Worm (Caenorhabditis elegans) whole organism, L4 larva: ENCODE results near the gene T13C5.9.
A peak's percentile ranks its signal among the peaks of the same experiment; 100 is the strongest.

Experiments used
- T20F7.1 ChIP-seq: fragments of 200-800 bp; sonication (Bioruptor generic); optimal IDR thresholded peaks from 2 replicates; lab custom pipeline; 2018; ENCODE audit warnings: mild to moderate bottlenecking, missing genetic modification characterization, missing compliant biosample characterization
- T26A8.4 ChIP-seq: fragments of 200-800 bp; sonication (Bioruptor generic); IDR thresholded peaks from 2 replicates; pipeline ENCODE4 v1.3.6; 2022; ENCODE audit warnings: missing genetic modification characterization, missing compliant biosample characterization
- Y105C5A.15 ChIP-seq: fragments of 200-800 bp; sonication (Bioruptor generic); IDR thresholded peaks from 2 replicates; pipeline ENCODE4 v1.3.6; 2022; ENCODE audit warnings: missing genetic modification characterization, missing compliant biosample characterization
- Y5F2A.4 ChIP-seq: fragments of 200-800 bp; sonication (Bioruptor generic); optimal IDR thresholded peaks from 2 replicates; lab custom pipeline; 2018; ENCODE audit warnings: mild to moderate bottlenecking, missing genetic modification characterization, missing compliant biosample characterization
- Y75B8A.6 ChIP-seq: fragments of 200-800 bp; sonication (Bioruptor generic); IDR thresholded peaks from 2 replicates; pipeline ENCODE4 v1.3.6; 2022; ENCODE audit warnings: missing genetic modification reagents, missing genetic modification characterization, missing compliant biosample characterization
- aha-1 ChIP-seq: fragments of 150-350 bp; peaks from one replicate; lab custom pipeline; 2014; ENCODE audit warnings: missing biosample characterization, missing genetic modification characterization
- aly-2 ChIP-seq: sonication (generic microtip); optimal IDR thresholded peaks from 2 replicates; lab custom pipeline; 2018; ENCODE audit warnings: missing biosample characterization, missing genetic modification characterization
- attf-4 ChIP-seq: sonication (generic microtip); optimal IDR thresholded peaks from 3 replicates; lab custom pipeline; 2017; ENCODE audit warnings: missing biosample characterization, missing genetic modification characterization
- ceh-20 ChIP-seq: fragments of 200-800 bp; sonication (Bioruptor generic); IDR thresholded peaks from 2 replicates; pipeline ENCODE4 v1.3.6; 2022; ENCODE audit warnings: missing genetic modification reagents, missing genetic modification characterization, missing compliant biosample characterization
- ceh-62 ChIP-seq: sonication (generic microtip); optimal IDR thresholded peaks from 2 replicates; lab custom pipeline; 2017; ENCODE audit warnings: missing biosample characterization, missing genetic modification characterization
- ceh-82 ChIP-seq: sonication (generic microtip); optimal IDR thresholded peaks from 2 replicates; lab custom pipeline; 2017; ENCODE audit warnings: missing biosample characterization, missing genetic modification characterization
- ces-1 ChIP-seq: fragments of 150-350 bp; sonication (generic microtip); optimal IDR thresholded peaks from 4 replicates; lab custom pipeline; 2014; ENCODE audit warnings: missing biosample characterization, missing genetic modification reagents, missing genetic modification characterization
- cey-2 ChIP-seq: sonication (generic microtip); optimal IDR thresholded peaks from 3 replicates; lab custom pipeline; 2017; ENCODE audit warnings: missing genetic modification characterization, mild to moderate bottlenecking, missing compliant biosample characterization, antibody characterized with exemption, borderline replicate concordance; ENCODE audit not compliant: insufficient read depth
- ctbp-1 ChIP-seq: fragments of 200-800 bp; sonication (Bioruptor generic); IDR thresholded peaks from 2 replicates; pipeline ENCODE4 v1.3.6; 2022; ENCODE audit warnings: missing genetic modification reagents, missing genetic modification characterization, missing compliant biosample characterization
- daf-12 ChIP-seq: fragments of 150-350 bp; optimal IDR thresholded peaks from 2 replicates; lab custom pipeline; 2014; ENCODE audit warnings: missing biosample characterization, missing genetic modification reagents, missing genetic modification characterization
- daf-8 ChIP-seq: fragments of 200-800 bp; sonication (Bioruptor generic); IDR thresholded peaks from 2 replicates; pipeline ENCODE4 v1.3.6; 2022; ENCODE audit warnings: missing genetic modification characterization, missing compliant biosample characterization
- dmd-6 ChIP-seq: fragments of 200-800 bp; sonication (Bioruptor generic); IDR thresholded peaks from 2 replicates; pipeline ENCODE4 v1.3.6; 2022; ENCODE audit warnings: missing genetic modification reagents, missing genetic modification characterization, missing compliant biosample characterization
- dpl-1 ChIP-seq: fragments of 150-350 bp; optimal IDR thresholded peaks from 2 replicates; lab custom pipeline; 2014; ENCODE audit warnings: missing biosample characterization, missing genetic modification reagents, missing genetic modification characterization
- dve-1 ChIP-seq: sonication (generic microtip); optimal IDR thresholded peaks from 2 replicates; lab custom pipeline; 2017; ENCODE audit warnings: antibody characterized with exemption, mild to moderate bottlenecking, missing genetic modification characterization, missing compliant biosample characterization; ENCODE audit not compliant: insufficient read depth
- hlh-11 ChIP-seq: fragments of 200-800 bp; sonication (Bioruptor generic); optimal IDR thresholded peaks from 2 replicates; lab custom pipeline; 2018; ENCODE audit warnings: mild to moderate bottlenecking, missing genetic modification characterization, missing compliant biosample characterization
- hlh-30 ChIP-seq: sonication (generic microtip); optimal IDR thresholded peaks from 2 replicates; lab custom pipeline; 2017; ENCODE audit warnings: antibody characterized with exemption, mild to moderate bottlenecking, missing genetic modification characterization, missing compliant biosample characterization; ENCODE audit not compliant: insufficient read depth
- hmg-1.1 ChIP-seq: fragments of 200-800 bp; sonication (Bioruptor generic); IDR thresholded peaks from 2 replicates; pipeline ENCODE4 v1.3.6; 2022; ENCODE audit warnings: missing genetic modification reagents, missing genetic modification characterization, missing compliant biosample characterization
- lin-13 ChIP-seq: fragments of 150-350 bp; optimal IDR thresholded peaks from 2 replicates; lab custom pipeline; 2014; ENCODE audit warnings: missing biosample characterization, missing genetic modification reagents, missing genetic modification characterization
- lin-29 ChIP-seq: fragments of 200-800 bp; sonication (Bioruptor generic); IDR thresholded peaks from 2 replicates; pipeline ENCODE4 v1.3.6; 2022; ENCODE audit warnings: missing genetic modification reagents, missing genetic modification characterization, missing compliant biosample characterization
- lin-39 ChIP-seq: fragments of 150-350 bp; optimal IDR thresholded peaks from 2 replicates; lab custom pipeline; 2014; ENCODE audit warnings: missing biosample characterization, missing genetic modification reagents, missing genetic modification characterization
- lsy-2 ChIP-seq, 2 experiments: fragments of 150-350 bp in 1 of 2; sonication (generic microtip) in 1 of 2; optimal IDR thresholded peaks; 2 replicates each; lab custom pipeline; 2014 to 2017; ENCODE audit warnings: missing biosample characterization in 2 of 2, missing genetic modification characterization in 2 of 2
- madf-9 ChIP-seq: fragments of 200-800 bp; sonication (Bioruptor generic); conservative IDR thresholded peaks from 2 replicates; pipeline ENCODE4 v1.3.6; 2022; ENCODE audit warnings: missing genetic modification reagents, missing genetic modification characterization, missing compliant biosample characterization
- mdl-1 ChIP-seq, 2 experiments: fragments of 150-350 bp in 1 of 2; sonication (generic microtip) in 1 of 2; optimal IDR thresholded peaks; 2 replicates each; lab custom pipeline; 2014 to 2017; ENCODE audit warnings: missing biosample characterization in 2 of 2, missing genetic modification characterization in 2 of 2
- mxl-3 ChIP-seq: fragments of 200-800 bp; sonication (Bioruptor generic); optimal IDR thresholded peaks from 2 replicates; lab custom pipeline; 2018; ENCODE audit warnings: mild to moderate bottlenecking, missing genetic modification characterization, missing compliant biosample characterization
- nhr-25 ChIP-seq: sonication (generic microtip); optimal IDR thresholded peaks from 2 replicates; lab custom pipeline; 2017; ENCODE audit warnings: missing genetic modification characterization, mild to moderate bottlenecking, missing compliant biosample characterization, antibody characterized with exemption, moderate library complexity, borderline replicate concordance; ENCODE audit not compliant: insufficient read depth
- nhr-42 ChIP-seq: fragments of 200-800 bp; sonication (Bioruptor generic); IDR thresholded peaks from 2 replicates; pipeline ENCODE4 v1.3.6; 2022; ENCODE audit warnings: missing genetic modification characterization, missing compliant biosample characterization
- rbr-2 ChIP-seq: sonication (generic microtip); optimal IDR thresholded peaks from 2 replicates; lab custom pipeline; 2016; ENCODE audit warnings: missing genotype, missing genetic modification characterization, missing compliant biosample characterization
- spr-1 ChIP-seq: sonication (generic microtip); optimal IDR thresholded peaks from 2 replicates; lab custom pipeline; 2016; ENCODE audit warnings: mild to moderate bottlenecking, missing genetic modification characterization, missing compliant biosample characterization
- tra-1 ChIP-seq: fragments of 200-800 bp; sonication (Bioruptor generic); IDR thresholded peaks from 2 replicates; pipeline ENCODE4 v1.3.6; 2022; ENCODE audit warnings: missing genetic modification reagents, missing genetic modification characterization, missing compliant biosample characterization
- unc-62 ChIP-seq, 3 experiments: fragments of 150-350 bp in 1 of 3; sonication (generic microtip); optimal IDR thresholded peaks in 2 of 3; peaks in 1 of 3; 1 replicate in 1 of 3; 2 replicates in 2 of 3; lab custom pipeline; 2014 to 2017; ENCODE audit warnings: missing biosample characterization in 3 of 3, missing genetic modification characterization in 3 of 3, missing genetic modification reagents in 3 of 3, missing genotype in 1 of 3
- zag-1 ChIP-seq: fragments of 150-350 bp; optimal IDR thresholded peaks from 2 replicates; lab custom pipeline; 2014; ENCODE audit warnings: missing biosample characterization, missing genetic modification characterization
- ztf-11 ChIP-seq: fragments of 150-350 bp; optimal IDR thresholded peaks from 2 replicates; lab custom pipeline; 2014; ENCODE audit warnings: missing biosample characterization, missing genetic modification characterization

The T13C5.9 gene

DNA sequence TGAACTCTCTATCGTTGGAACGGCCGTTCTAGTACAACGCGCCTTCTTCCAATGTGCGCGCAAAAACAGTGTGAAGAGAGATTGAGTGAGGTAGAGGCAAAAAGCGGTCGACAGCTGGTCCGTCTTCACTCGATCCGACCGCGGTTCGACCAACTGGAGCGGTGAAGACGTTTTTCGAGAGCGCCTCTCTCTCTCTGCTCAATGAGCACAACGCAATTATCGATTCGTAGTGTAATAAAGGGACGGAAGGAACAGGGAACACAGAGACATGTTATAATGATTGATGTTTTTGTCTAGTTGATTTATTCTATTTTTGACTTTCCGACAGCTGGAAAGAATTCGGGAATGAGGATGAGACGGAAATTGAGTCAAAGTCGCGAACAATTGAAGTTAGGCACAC, 34.8 kb downstream of the T13C5.9 start:
- TF ChIP-seq zag-1 (tag; lab: Kevin White, UChicago): no peak
- TF ChIP-seq dpl-1 (GFP tag; lab: Kevin White, UChicago): no peak
- no peak for TF ChIP-seq ceh-82 (tag; lab: Kevin White, UChicago)
- peak; percentile 21 for TF ChIP-seq hlh-11 (tag; lab: Kevin White, UChicago)
- TF ChIP-seq madf-9 (GFP tag; lab: Robert Waterston, UW): no peak
- TF ChIP-seq ceh-20 (GFP tag; lab: Robert Waterston, UW): 0 out of 2 replicates have a peak, but pooled peaks have one; percentile 30
- no peak for TF ChIP-seq daf-8 (GFP tag; lab: Robert Waterston, UW)

DNA sequence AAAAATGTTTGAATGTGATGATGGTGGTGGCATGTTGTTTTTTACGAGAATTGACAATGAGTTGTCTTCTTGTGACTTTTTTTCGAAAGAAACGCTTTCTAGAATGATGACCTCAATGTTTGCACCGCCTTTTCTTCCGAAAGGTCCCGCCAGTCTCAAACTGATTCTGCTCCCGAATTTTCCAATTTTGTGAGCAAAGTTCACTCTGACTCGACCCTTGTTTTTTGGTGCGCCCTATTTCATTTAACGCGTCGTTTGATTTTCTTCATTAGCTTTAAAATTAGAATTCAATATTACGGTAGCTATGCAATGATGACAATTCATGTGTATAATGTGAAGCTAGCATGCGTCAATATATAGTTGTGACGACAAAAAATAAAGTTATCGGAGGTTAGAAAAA, 40.6 kb downstream of the T13C5.9 start, which contains the start of gene lite-1:
lite-1 (minus strand) TSS at position 101 of the 400 bp plus-strand sequence.
- TF ChIP-seq lin-13 (no peak), unc-62 (GFP tag; optimal IDR thresholded peaks at IDR 0.05 in 1 of 2; lab: Kevin White, UChicago) (peak in 1 of 2 experiments; percentile 73), unc-62 (tag; optimal IDR thresholded peaks at IDR 0.05; lab: Kevin White, UChicago) (no peak)
- TF ChIP-seq, all 104 proteins: peak for 1

DNA sequence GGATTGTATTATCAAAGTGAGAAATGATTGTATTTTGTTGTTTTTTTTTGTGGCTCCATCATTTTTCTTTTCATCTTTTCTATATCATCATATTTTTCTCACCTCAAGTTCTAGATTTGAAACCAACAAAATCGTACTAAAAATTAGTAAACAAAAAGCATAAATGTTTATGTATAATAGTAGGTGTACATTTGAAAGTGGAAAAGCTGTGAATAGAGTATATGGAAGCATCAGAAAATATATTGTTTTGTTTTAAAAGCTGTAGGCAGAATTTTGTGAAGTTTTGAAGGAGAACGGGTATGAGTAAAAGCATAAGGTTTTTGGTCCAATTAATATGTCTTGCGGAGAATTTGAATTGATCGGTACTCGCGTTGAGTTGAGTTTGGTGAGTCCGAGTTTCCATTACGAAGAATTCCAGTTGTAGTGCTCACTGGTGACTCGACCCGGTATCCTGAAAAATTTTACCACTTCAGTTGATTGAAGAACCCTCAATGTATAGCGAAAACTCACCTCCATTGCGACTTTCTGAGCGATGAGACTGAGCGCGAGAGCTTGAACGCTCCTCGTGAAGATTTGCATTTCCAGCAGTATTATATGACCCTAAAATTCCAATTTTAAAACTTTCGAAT, 43.1 kb downstream of the T13C5.9 start, which contains the start of gene C14F11.4:
C14F11.4 (minus strand) TSS at position 51 of the 629 bp plus-strand sequence.
- TF ChIP-seq ctbp-1: 0 out of 2 replicates have a peak, but pooled peaks have one; percentile 12
- TF ChIP-seq aha-1 (tag; lab: Kevin White, UChicago): peak; percentile 71
- TF ChIP-seq dve-1 (tag; lab: Kevin White, UChicago): peak; percentile 27
- TF ChIP-seq dpl-1 (GFP tag; lab: Kevin White, UChicago): no peak
- TF ChIP-seq T20F7.1: peak; percentile 16

DNA sequence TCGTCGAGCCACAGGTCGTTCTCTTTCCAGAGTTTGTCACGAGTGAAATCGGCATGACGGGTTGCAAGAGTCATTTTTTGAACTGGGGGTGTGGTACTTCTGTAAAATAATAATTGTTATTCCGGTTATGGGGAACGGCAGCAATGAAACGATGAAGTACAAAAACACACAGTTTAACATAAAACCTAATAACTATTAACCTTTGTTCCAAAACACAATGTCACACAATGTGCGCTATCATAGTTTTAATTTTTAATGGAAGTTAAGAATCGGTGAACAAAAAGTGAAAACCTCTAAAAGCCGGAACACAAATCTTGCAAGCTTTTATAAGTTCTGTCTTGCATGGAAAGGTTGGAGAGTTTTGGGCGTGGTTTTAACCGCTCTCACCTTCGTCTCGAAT, 45.4 kb downstream of the T13C5.9 start, which contains the start of gene hsp-43:
hsp-43 (minus strand) TSS at position 101 of the 400 bp plus-strand sequence.
- TF ChIP-seq lin-29 (GFP tag; lab: Robert Waterston, UW) (no peak), hlh-11 (tag; lab: Kevin White, UChicago) (no peak), daf-8 (GFP tag; lab: Robert Waterston, UW) (no peak), nhr-25 (tag; lab: Kevin White, UChicago) (peak; percentile 48), tra-1 (no peak), Y5F2A.4 (GFP tag; lab: Kevin White, UChicago) (no peak), nhr-42 (GFP tag; lab: Robert Waterston, UW) (no peak)

DNA sequence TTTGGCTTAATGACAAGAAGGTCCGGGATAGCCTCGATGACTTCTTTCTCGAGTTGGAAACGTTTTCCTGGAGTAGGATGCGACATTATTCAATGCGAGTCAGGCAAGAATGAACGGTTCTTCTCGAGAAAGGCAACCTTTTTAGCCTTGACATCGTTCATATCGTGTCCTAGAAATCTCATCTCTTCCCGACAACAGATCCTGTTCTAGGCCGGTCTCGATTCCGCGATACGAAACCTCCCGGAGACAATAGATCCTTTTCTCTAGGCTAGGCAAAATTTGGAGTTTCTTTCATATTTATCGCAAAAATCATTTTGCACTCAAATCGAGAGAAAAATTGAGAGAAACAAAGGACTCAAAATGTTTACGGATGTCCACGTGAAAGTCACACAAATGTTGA, 48.9 kb downstream of the T13C5.9 start, which contains the start of gene rml-3:
rml-3 (minus strand) TSS at position 93 of the 400 bp plus-strand sequence.
- TF ChIP-seq lin-39 (no peak), dmd-6 (GFP tag; lab: Robert Waterston, UW) (0 out of 2 replicates have a peak, but pooled peaks have one; percentile 14), ceh-62 (no peak)

DNA sequence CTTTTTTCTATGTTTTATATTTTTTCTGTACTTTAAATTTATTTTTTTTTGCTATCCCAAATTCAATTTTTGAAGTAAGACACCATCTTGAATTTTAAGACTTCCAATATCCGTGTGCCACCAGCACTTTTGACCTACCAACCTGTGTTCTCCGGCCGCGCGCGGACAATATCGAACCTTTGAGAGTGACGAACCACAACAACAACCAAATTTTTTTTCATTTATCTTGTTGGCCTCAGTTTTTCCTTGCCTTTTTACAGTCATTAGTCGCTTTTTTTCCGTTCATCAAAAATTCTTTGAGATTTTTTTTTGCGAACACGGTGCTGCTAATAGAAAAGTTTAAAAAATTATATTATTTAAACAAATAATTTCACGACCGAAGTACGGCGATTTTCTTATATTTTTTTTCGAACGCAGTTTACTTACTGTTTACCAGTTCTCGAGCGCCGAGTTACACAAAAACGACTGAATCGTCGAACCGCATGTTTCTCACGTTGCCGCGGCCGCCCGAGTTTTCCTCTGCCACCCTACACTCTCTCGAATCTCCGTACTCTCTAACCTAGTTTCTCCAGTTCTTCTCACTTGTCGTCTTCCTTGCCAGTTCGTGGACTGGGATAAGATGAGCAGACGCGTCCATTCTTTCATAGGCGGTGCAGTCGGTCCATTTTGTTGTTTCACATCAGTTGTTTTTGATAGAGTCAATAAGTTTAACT, 50.0 kb downstream of the T13C5.9 start:
- TF ChIP-seq hmg-1.1 (GFP tag; lab: Robert Waterston, UW) (peak; percentile 53; the same call in 1 of the 2 replicates), lin-39 (no peak), T26A8.4 (GFP tag; lab: Robert Waterston, UW) (no peak), tra-1 (no peak), Y75B8A.6 (GFP tag; lab: Robert Waterston, UW) (no peak), mxl-3 (GFP tag; lab: Kevin White, UChicago) (peak; percentile 96), Y105C5A.15 (GFP tag; lab: Robert Waterston, UW) (no peak), rbr-2 (tag; lab: Kevin White, UChicago) (no peak), lsy-2 (tag; optimal IDR thresholded peaks at IDR 0.05; lab: Kevin White, UChicago) (peak in 1 of 2 experiments; percentile 19), mdl-1 (tag; optimal IDR thresholded peaks at IDR 0.05; lab: Kevin White, UChicago) (peak in 1 of 2 experiments; percentile 56), spr-1 (tag; lab: Kevin White, UChicago) (no peak), hlh-30 (tag; lab: Kevin White, UChicago) (no peak), ztf-11 (tag; lab: Kevin White, UChicago) (no peak), cey-2 (tag; lab: Kevin White, UChicago) (no peak), T20F7.1 (no peak), attf-4 (tag; lab: Kevin White, UChicago) (no peak), ces-1 (no peak), aly-2 (tag; lab: Kevin White, UChicago) (no peak), ctbp-1 (no peak), dpl-1 (GFP tag; lab: Kevin White, UChicago) (no peak), daf-12 (tag; lab: Kevin White, UChicago) (no peak)
